Worm (Caenorhabditis elegans): ENCODE measurements around the gene dpy-11.

DNA sequence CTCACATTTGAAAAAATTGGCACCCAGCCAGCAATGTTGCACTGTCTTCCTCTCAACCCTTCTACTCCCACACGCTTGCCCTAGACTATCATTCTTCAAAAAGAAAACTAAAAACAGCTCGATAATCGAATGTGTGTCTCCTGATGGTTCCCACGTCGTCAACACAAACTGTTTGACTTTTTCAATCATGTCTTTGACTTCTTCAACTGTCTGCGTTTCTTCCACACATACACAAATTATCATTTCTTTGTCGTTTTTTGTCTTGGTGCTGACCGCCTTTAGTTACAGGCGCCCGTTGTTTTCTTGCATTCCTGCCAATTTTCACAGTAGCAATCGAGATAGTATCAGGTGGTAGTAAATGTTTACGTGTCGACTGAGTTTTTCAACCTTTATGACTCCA lies 52.4 kb downstream of the dpy-11 start:
- TF ChIP-seq nhr-25 (tag; optimal IDR thresholded peaks at IDR 0.05) (no peak), elt-1 (tag; optimal IDR thresholded peaks at IDR 0.05) (no peak), nhr-12 (tag; optimal IDR thresholded peaks at IDR 0.05) (no peak), nhr-77 (tag; optimal IDR thresholded peaks at IDR 0.05) (no peak), ztf-11 (tag; optimal IDR thresholded peaks at IDR 0.05) (no peak), lin-11 (tag; optimal IDR thresholded peaks at IDR 0.05) (no peak), lin-39 (tag; optimal IDR thresholded peaks at IDR 0.05) (no peak), nhr-21 (tag; optimal IDR thresholded peaks at IDR 0.05) (no peak), C34F6.9 (tag; optimal IDR thresholded peaks at IDR 0.05) (no peak), fos-1 (tag; optimal IDR thresholded peaks at IDR 0.05) (peak; percentile 23), dmd-4 (tag; optimal IDR thresholded peaks at IDR 0.05) (no peak), lsy-2 (tag; optimal IDR thresholded peaks at IDR 0.05) (no peak), ztf-4 (tag; optimal IDR thresholded peaks at IDR 0.05) (no peak)

Measured in whole organism, L2 larva.